Fruit fly (Drosophila melanogaster): Measurements from ENCODE around the gene CG17202.

The CG17202 gene

dm6 chr3R:12439401-12440143 is 17.0 kb downstream of the CG17202 start, which contains the start of gene Desat1:
TSS of gene Desat1 (plus strand) at chr3R:12439600.
- TF ChIP-seq Sin3A (optimal IDR thresholded peaks at IDR 0.05) (no peak), h (optimal IDR thresholded peaks at IDR 0.05) (no peak), ttk (optimal IDR thresholded peaks at IDR 0.05) (no peak), psq (optimal IDR thresholded peaks at IDR 0.05) (no peak), Myc (optimal IDR thresholded peaks at IDR 0.05) (no peak), insv (optimal IDR thresholded peaks at IDR 0.05) (no peak)

dm6 chr3R:12441008-12441606 is 18.5 kb downstream of the CG17202 start:
- TF ChIP-seq psq (optimal IDR thresholded peaks at IDR 0.05) (no peak), Myc (optimal IDR thresholded peaks at IDR 0.05) (no peak), h (optimal IDR thresholded peaks at IDR 0.05) (no peak), Sin3A (optimal IDR thresholded peaks at IDR 0.05) (no peak), insv (optimal IDR thresholded peaks at IDR 0.05) (no peak)

- TF ChIP-seq Sin3A (optimal IDR thresholded peaks at IDR 0.05) (no peak), ttk (optimal IDR thresholded peaks at IDR 0.05) (no peak), Myc (optimal IDR thresholded peaks at IDR 0.05) (no peak), h (optimal IDR thresholded peaks at IDR 0.05) (no peak), psq (optimal IDR thresholded peaks at IDR 0.05) (no peak), insv (optimal IDR thresholded peaks at IDR 0.05) (no peak)
Observed at dm6 chr3R:12442601-12443533, 20.3 kb downstream of the CG17202 start.

dm6 chr3R:12443769-12444168 is 21.2 kb downstream of the CG17202 start:
- TF ChIP-seq psq (optimal IDR thresholded peaks at IDR 0.05) (no peak), insv (optimal IDR thresholded peaks at IDR 0.05) (no peak), h (optimal IDR thresholded peaks at IDR 0.05) (no peak), ttk (optimal IDR thresholded peaks at IDR 0.05) (no peak), Myc (optimal IDR thresholded peaks at IDR 0.05) (no peak), Sin3A (optimal IDR thresholded peaks at IDR 0.05) (no peak)

dm6 chr3R:12445468-12445867 is 22.9 kb downstream of the CG17202 start:
- TF ChIP-seq h (optimal IDR thresholded peaks at IDR 0.05): no peak
- no peak for TF ChIP-seq Myc (optimal IDR thresholded peaks at IDR 0.05)
- no peak for TF ChIP-seq insv (optimal IDR thresholded peaks at IDR 0.05)
- no peak for TF ChIP-seq Sin3A (optimal IDR thresholded peaks at IDR 0.05)
- TF ChIP-seq psq (optimal IDR thresholded peaks at IDR 0.05): no peak
- no peak for TF ChIP-seq ttk (optimal IDR thresholded peaks at IDR 0.05)

- TF ChIP-seq Sin3A (optimal IDR thresholded peaks at IDR 0.05) (no peak), insv (optimal IDR thresholded peaks at IDR 0.05) (no peak), ttk (optimal IDR thresholded peaks at IDR 0.05) (no peak), h (optimal IDR thresholded peaks at IDR 0.05) (no peak), psq (optimal IDR thresholded peaks at IDR 0.05) (no peak), Myc (optimal IDR thresholded peaks at IDR 0.05) (no peak)
Observed at dm6 chr3R:12447353-12447752, 24.8 kb downstream of the CG17202 start, which contains the start of gene vrs. TSS of gene vrs (plus strand) at chr3R:12447653.

- TF ChIP-seq h (optimal IDR thresholded peaks at IDR 0.05): no peak
Observed at dm6 chr3R:12448344-12448743, 25.8 kb downstream of the CG17202 start.

- TF ChIP-seq h (optimal IDR thresholded peaks at IDR 0.05) (no peak), ttk (optimal IDR thresholded peaks at IDR 0.05) (no peak), psq (optimal IDR thresholded peaks at IDR 0.05) (no peak), insv (optimal IDR thresholded peaks at IDR 0.05) (no peak), Myc (optimal IDR thresholded peaks at IDR 0.05) (no peak), Sin3A (optimal IDR thresholded peaks at IDR 0.05) (no peak)
Observed at dm6 chr3R:12448889-12449314, 26.3 kb downstream of the CG17202 start, which contains the start of gene CG18549. TSS of gene CG18549 (plus strand) at chr3R:12449296.

dm6 chr3R:12449617-12450242 is 27.2 kb downstream of the CG17202 start:
- TF ChIP-seq psq (optimal IDR thresholded peaks at IDR 0.05) (no peak), h (optimal IDR thresholded peaks at IDR 0.05) (no peak), Myc (optimal IDR thresholded peaks at IDR 0.05) (no peak)

- TF ChIP-seq psq (optimal IDR thresholded peaks at IDR 0.05): no peak
- no peak for TF ChIP-seq Sin3A (optimal IDR thresholded peaks at IDR 0.05)
- no peak for TF ChIP-seq h (optimal IDR thresholded peaks at IDR 0.05)
Observed at dm6 chr3R:12450713-12451259, 28.2 kb downstream of the CG17202 start.

dm6 chr3R:12451376-12451775 is 28.8 kb downstream of the CG17202 start:
- TF ChIP-seq insv (optimal IDR thresholded peaks at IDR 0.05) (no peak), ttk (optimal IDR thresholded peaks at IDR 0.05) (no peak), Sin3A (optimal IDR thresholded peaks at IDR 0.05) (no peak), psq (optimal IDR thresholded peaks at IDR 0.05) (no peak)
